Worm (Caenorhabditis elegans) whole organism, L3 larva: Measurements from ENCODE around the gene nol-56.

Experiments
- ama-1 ChIP-seq: fragments of 150-350 bp; optimal IDR thresholded peaks from 2 replicates; lab custom pipeline; 2018
- lin-39 ChIP-seq: fragments of 150-350 bp; optimal IDR thresholded peaks from 2 replicates; lab custom pipeline; 2018; ENCODE audit warnings: missing biosample characterization, missing genetic modification reagents, missing genetic modification characterization
- nhr-11 ChIP-seq: fragments of 150-350 bp; optimal IDR thresholded peaks from 2 replicates; lab custom pipeline; 2014; ENCODE audit warnings: missing biosample characterization, missing genetic modification characterization
- nhr-43 ChIP-seq: sonication (generic microtip); optimal IDR thresholded peaks from 2 replicates; lab custom pipeline; 2016; ENCODE audit warnings: mild to moderate bottlenecking, missing genetic modification characterization, missing compliant biosample characterization; ENCODE audit not compliant: poor library complexity, severe bottlenecking
- pha-4 ChIP-seq: fragments of 150-350 bp; optimal IDR thresholded peaks from 2 replicates; lab custom pipeline; 2014; ENCODE audit warnings: missing biosample characterization, missing genetic modification reagents, missing genetic modification characterization
- skn-1 ChIP-seq: fragments of 150-350 bp; optimal IDR thresholded peaks from 2 replicates; lab custom pipeline; 2014; ENCODE audit warnings: missing biosample characterization, missing genetic modification characterization

- no peak for TF ChIP-seq skn-1 (tag; lab: Kevin White, UChicago)
- TF ChIP-seq pha-4 (tag; lab: Kevin White, UChicago), result no peak
- TF ChIP-seq lin-39 (tag; lab: Kevin White, UChicago), result no peak
- no peak for TF ChIP-seq ama-1 (lab: Kevin White, UChicago)
- no peak for TF ChIP-seq nhr-43 (tag; lab: Kevin White, UChicago)
- no peak for TF ChIP-seq nhr-11 (tag; lab: Kevin White, UChicago)
Observed at ce11 chrV:10332012-10332411, 20.8 kb downstream of the nol-56 start, which contains the start of gene crm-1.
